Worm (Caenorhabditis elegans) whole organism, midembryonic: ENCODE results near the gene M04B2.4.

Experiments
- T22C8.4 ChIP-seq: fragments of 200-800 bp; sonication (Bioruptor generic); IDR thresholded peaks from 2 replicates; pipeline ENCODE4 v1.3.6; 2022; ENCODE audit warnings: missing genetic modification characterization, missing compliant biosample characterization
- cog-1 ChIP-seq: sonication (generic microtip); optimal IDR thresholded peaks from 2 replicates; lab custom pipeline; 2016; ENCODE audit warnings: missing genetic modification characterization, missing compliant biosample characterization
- flt-1 ChIP-seq: fragments of 200-800 bp; sonication (Bioruptor generic); IDR thresholded peaks from 2 replicates; pipeline ENCODE4 v1.3.6; 2022; ENCODE audit warnings: missing genetic modification characterization, missing compliant biosample characterization
- klf-2 ChIP-seq: fragments of 200-800 bp; sonication (Bioruptor generic); conservative IDR thresholded peaks from 2 replicates; pipeline ENCODE4 v1.3.6; 2022; ENCODE audit warnings: missing genetic modification reagents, missing genetic modification characterization, missing compliant biosample characterization
- med-1 ChIP-seq: sonication (generic microtip); optimal IDR thresholded peaks from 2 replicates; lab custom pipeline; 2017; ENCODE audit warnings: missing genetic modification characterization, mild to moderate bottlenecking, missing compliant biosample characterization, antibody characterized with exemption, missing genetic modification reagents; ENCODE audit not compliant: insufficient read depth
- ref-1 ChIP-seq: fragments of 200-800 bp; sonication (Bioruptor generic); conservative IDR thresholded peaks from 2 replicates; pipeline ENCODE4 v1.3.6; 2022; ENCODE audit warnings: missing genetic modification reagents, missing genetic modification characterization, missing compliant biosample characterization
- tab-1 ChIP-seq: fragments of 200-800 bp; sonication (Bioruptor generic); IDR thresholded peaks from 2 replicates; pipeline ENCODE4 v1.3.6; 2022; ENCODE audit warnings: missing genetic modification characterization, missing compliant biosample characterization
- ztf-23 ChIP-seq: fragments of 200-800 bp; sonication (Bioruptor generic); IDR thresholded peaks from 2 replicates; pipeline ENCODE4 v1.3.6; 2022; ENCODE audit warnings: missing genetic modification reagents, missing genetic modification characterization, missing compliant biosample characterization
- ztf-29 ChIP-seq: fragments of 200-800 bp; sonication (Bioruptor generic); IDR thresholded peaks from 2 replicates; pipeline ENCODE4 v1.3.6; 2022; ENCODE audit warnings: missing genetic modification reagents, missing genetic modification characterization, missing compliant biosample characterization

Gene M04B2.4

ce11 chrIV:11486859-11487258 is 34.0 kb downstream of the M04B2.4 start:
- TF ChIP-seq tab-1 (GFP tag; lab: Robert Waterston, UW) (no peak), T22C8.4 (no peak), klf-2 (no peak), ztf-29 (GFP tag; lab: Robert Waterston, UW) (no peak), med-1 (no peak), flt-1 (no peak), ref-1 (GFP tag; lab: Robert Waterston, UW) (no peak), ztf-23 (GFP tag; lab: Robert Waterston, UW) (no peak), cog-1 (no peak)

ce11 chrIV:11480027-11480896 is 40.6 kb downstream of the M04B2.4 start, which contains the start of the genes mbf-1 and nse-4:
Gene mbf-1 (minus strand): TSS chrIV:11480369.
Gene nse-4 (plus strand): TSS chrIV:11480846.
- TF ChIP-seq cog-1 (peak; percentile 16), tab-1 (GFP tag; lab: Robert Waterston, UW) (no peak)

- TF ChIP-seq ref-1 (GFP tag; lab: Robert Waterston, UW) (no peak), ztf-29 (GFP tag; lab: Robert Waterston, UW) (no peak), med-1 (no peak), klf-2 (no peak), flt-1 (no peak), ztf-23 (GFP tag; lab: Robert Waterston, UW) (no peak)
Measured at ce11 chrIV:11479095-11479494, 41.7 kb downstream of the M04B2.4 start, which contains the start of gene catp-8. Gene catp-8 (minus strand): TSS chrIV:11479251.

- TF ChIP-seq tab-1 (GFP tag; lab: Robert Waterston, UW): no peak
- TF ChIP-seq T22C8.4: no peak
- no peak for TF ChIP-seq ztf-23 (GFP tag; lab: Robert Waterston, UW)
- no peak for TF ChIP-seq ztf-29 (GFP tag; lab: Robert Waterston, UW)
- TF ChIP-seq klf-2: no peak
- TF ChIP-seq med-1: no peak
- no peak for TF ChIP-seq flt-1
- TF ChIP-seq cog-1: no peak
- no peak for TF ChIP-seq ref-1 (GFP tag; lab: Robert Waterston, UW)
Measured at ce11 chrIV:11475080-11475479, 45.8 kb downstream of the M04B2.4 start.

- TF ChIP-seq flt-1 (peak; percentile 96), ref-1 (GFP tag; lab: Robert Waterston, UW) (peak; percentile 91), ztf-23 (GFP tag; lab: Robert Waterston, UW) (peak; percentile 95), tab-1 (GFP tag; lab: Robert Waterston, UW) (peak; percentile 96), ztf-29 (GFP tag; lab: Robert Waterston, UW) (peak; percentile 94), med-1 (peak; percentile 78), T22C8.4 (peak; percentile 86), cog-1 (peak; percentile 90), klf-2 (peak; percentile 96)
Measured at ce11 chrIV:11474067-11474466, 46.8 kb downstream of the M04B2.4 start.

- TF ChIP-seq med-1 (no peak), klf-2 (no peak), ref-1 (GFP tag; lab: Robert Waterston, UW) (no peak), cog-1 (no peak), ztf-29 (GFP tag; lab: Robert Waterston, UW) (no peak), T22C8.4 (no peak), ztf-23 (GFP tag; lab: Robert Waterston, UW) (no peak), tab-1 (GFP tag; lab: Robert Waterston, UW) (no peak)
Measured at ce11 chrIV:11472023-11472422, 48.8 kb downstream of the M04B2.4 start.

- TF ChIP-seq ref-1 (GFP tag; lab: Robert Waterston, UW): no peak
- no peak for TF ChIP-seq med-1
- no peak for TF ChIP-seq klf-2
- TF ChIP-seq ztf-29 (GFP tag; lab: Robert Waterston, UW): no peak
- TF ChIP-seq cog-1: no peak
- TF ChIP-seq ztf-23 (GFP tag; lab: Robert Waterston, UW): no peak
- no peak for TF ChIP-seq flt-1
- TF ChIP-seq tab-1 (GFP tag; lab: Robert Waterston, UW): no peak
- no peak for TF ChIP-seq T22C8.4
Measured at ce11 chrIV:11469698-11470591, 50.9 kb downstream of the M04B2.4 start, which contains the start of the genes C10C6.13 and wht-2. Gene C10C6.13 (minus strand): TSS chrIV:11469748. Gene wht-2 (plus strand): TSS chrIV:11470436.
